Worm (Caenorhabditis elegans): Measurements from ENCODE around the gene F46F5.14.

DNA sequence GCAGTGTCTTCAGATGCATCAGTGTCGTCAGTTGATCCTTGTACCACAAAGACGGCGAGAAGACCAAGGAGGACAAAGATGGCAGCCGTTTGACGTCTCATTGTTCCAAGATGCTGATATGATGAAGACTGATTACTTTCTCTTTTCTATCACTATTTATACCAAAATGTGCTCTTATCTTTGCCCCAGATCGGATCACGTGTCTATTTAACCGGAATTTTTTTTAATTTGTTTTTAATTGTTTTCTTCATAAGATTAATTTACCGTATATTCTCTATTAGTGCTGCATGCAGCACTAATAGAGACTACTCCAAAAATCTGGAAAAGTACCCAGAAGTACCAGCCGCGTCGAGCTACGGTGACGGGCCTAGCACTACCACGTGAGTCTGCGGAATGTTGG is 14.9 kb downstream of the F46F5.14 start, which contains the start of gene msrp-3:
- TF ChIP-seq unc-62 (GFP tag; optimal IDR thresholded peaks at IDR 0.05) (no peak), R02D3.7 (tag; optimal IDR thresholded peaks at IDR 0.05) (no peak), nhr-77 (tag; optimal IDR thresholded peaks at IDR 0.05) (no peak), crh-2 (tag; optimal IDR thresholded peaks at IDR 0.05) (no peak), unc-55 (GFP tag; optimal IDR thresholded peaks at IDR 0.05) (no peak)

Data from whole organism, L2 larva.